Worm (Caenorhabditis elegans) whole organism, L1 larva: ENCODE measurements around the gene srh-220.

Source experiments
- C16A3.4 ChIP-seq: fragments of 150-350 bp; optimal IDR thresholded peaks from 2 replicates; lab custom pipeline; 2014; ENCODE audit warnings: missing biosample characterization, missing genetic modification characterization
- C34B4.2 ChIP-seq: sonication (generic microtip); optimal IDR thresholded peaks from 2 replicates; lab custom pipeline; 2017; ENCODE audit warnings: mild to moderate bottlenecking, missing genetic modification characterization, missing compliant biosample characterization
- Y116A8C.19 ChIP-seq: sonication (generic microtip); optimal IDR thresholded peaks from 2 replicates; lab custom pipeline; 2016; ENCODE audit warnings: missing compliant biosample characterization, missing genetic modification characterization, borderline replicate concordance
- aha-1 ChIP-seq: fragments of 150-350 bp; optimal IDR thresholded peaks from 2 replicates; lab custom pipeline; 2014; ENCODE audit warnings: missing biosample characterization, missing genetic modification characterization
- alr-1 ChIP-seq: fragments of 200-800 bp; sonication (Bioruptor generic); optimal IDR thresholded peaks from 2 replicates; lab custom pipeline; 2018; ENCODE audit warnings: borderline replicate concordance, mild to moderate bottlenecking, missing genetic modification characterization, missing compliant biosample characterization
- blmp-1 ChIP-seq: fragments of 150-350 bp; optimal IDR thresholded peaks from 2 replicates; lab custom pipeline; 2014; ENCODE audit warnings: missing biosample characterization, missing genetic modification characterization
- ceh-63 ChIP-seq: fragments of 200-800 bp; sonication (Bioruptor generic); optimal IDR thresholded peaks from 2 replicates; lab custom pipeline; 2018; ENCODE audit warnings: mild to moderate bottlenecking, missing genetic modification characterization, missing compliant biosample characterization
- ceh-8 ChIP-seq: fragments of 200-800 bp; sonication (Bioruptor generic); optimal IDR thresholded peaks from 2 replicates; lab custom pipeline; 2018; ENCODE audit warnings: mild to moderate bottlenecking, missing genetic modification characterization, moderate library complexity, missing compliant biosample characterization
- ceh-82 ChIP-seq, 3 experiments: fragments of 150-350 bp in 1 of 3; sonication (generic microtip) in 2 of 3; optimal IDR thresholded peaks; 2 replicates each; lab custom pipeline; 2014 to 2017; ENCODE audit warnings: missing biosample characterization in 3 of 3, missing genetic modification characterization in 3 of 3
- ces-1 ChIP-seq: fragments of 150-350 bp; optimal IDR thresholded peaks from 2 replicates; lab custom pipeline; 2014; ENCODE audit warnings: missing biosample characterization, missing genetic modification reagents, missing genetic modification characterization
- dpl-1 ChIP-seq, 3 experiments: fragments of 150-350 bp in 2 of 3; sonication (generic microtip) in 1 of 3; optimal IDR thresholded peaks; 2 replicates each; lab custom pipeline; 2014 to 2017; ENCODE audit warnings: missing biosample characterization in 3 of 3, missing genetic modification characterization in 3 of 3, missing genetic modification reagents in 3 of 3
- efl-1 ChIP-seq, 4 experiments: fragments of 150-350 bp; optimal IDR thresholded peaks in 3 of 4; peaks in 1 of 4; 1 replicate in 1 of 4; 2 replicates in 3 of 4; lab custom pipeline; 2014; ENCODE audit warnings: missing biosample characterization in 2 of 4, missing genetic modification characterization in 2 of 4, missing genetic modification reagents in 2 of 4
- elt-3 ChIP-seq, 6 experiments: fragments of 150-350 bp in 1 of 6; sonication (generic microtip); optimal IDR thresholded peaks; 2 replicates each; lab custom pipeline; 2017 to 2018; ENCODE audit warnings: missing biosample characterization in 6 of 6, missing genetic modification characterization in 6 of 6, inconsistent platforms in 1 of 6
- ets-5 ChIP-seq: fragments of 200-800 bp; sonication (Bioruptor generic); IDR thresholded peaks from 2 replicates; pipeline ENCODE4 v1.3.6; 2022; ENCODE audit warnings: missing genetic modification characterization, missing compliant biosample characterization
- fkh-10 ChIP-seq: sonication (generic microtip); optimal IDR thresholded peaks from 2 replicates; lab custom pipeline; 2017; ENCODE audit warnings: missing biosample characterization, missing genetic modification reagents, missing genetic modification characterization
- fkh-8 ChIP-seq: sonication (generic microtip); optimal IDR thresholded peaks from 2 replicates; lab custom pipeline; 2016; ENCODE audit warnings: mild to moderate bottlenecking, missing genetic modification characterization, missing compliant biosample characterization
- hpl-2 ChIP-seq: fragments of 150-350 bp; optimal IDR thresholded peaks from 2 replicates; lab custom pipeline; 2014; ENCODE audit warnings: missing biosample characterization, missing genetic modification reagents, missing genetic modification characterization
- isw-1 ChIP-seq: fragments of 200-800 bp; sonication (Bioruptor generic); IDR thresholded peaks from 2 replicates; pipeline ENCODE4 v1.3.6; 2022; ENCODE audit warnings: missing genetic modification characterization, missing compliant biosample characterization
- lin-14 ChIP-seq: fragments of 200-800 bp; sonication (Bioruptor generic); optimal IDR thresholded peaks from 2 replicates; lab custom pipeline; 2018; ENCODE audit warnings: mild to moderate bottlenecking, missing genetic modification characterization, moderate library complexity, missing compliant biosample characterization
- lin-35 ChIP-seq, 2 experiments: fragments of 150-350 bp; optimal IDR thresholded peaks; 2 replicates each; lab custom pipeline; 2014; ENCODE audit warnings: missing biosample characterization in 2 of 2, missing genetic modification characterization in 2 of 2, missing genetic modification reagents in 2 of 2
- lin-39 ChIP-seq: fragments of 150-350 bp; optimal IDR thresholded peaks from 2 replicates; lab custom pipeline; 2014; ENCODE audit warnings: missing biosample characterization, missing genetic modification reagents, missing genetic modification characterization
- lir-3 ChIP-seq: sonication (generic microtip); optimal IDR thresholded peaks from 2 replicates; lab custom pipeline; 2016; ENCODE audit warnings: mild to moderate bottlenecking, missing genetic modification characterization, moderate library complexity, missing compliant biosample characterization; ENCODE audit not compliant: poor library complexity
- lsy-2 ChIP-seq, 2 experiments: fragments of 150-350 bp; optimal IDR thresholded peaks; 2 replicates each; lab custom pipeline; 2014; ENCODE audit warnings: missing biosample characterization in 2 of 2, missing genetic modification characterization in 2 of 2
- mab-9 ChIP-seq: fragments of 200-800 bp; sonication (Bioruptor generic); IDR thresholded peaks from 2 replicates; pipeline ENCODE4 v1.3.6; 2022; ENCODE audit warnings: missing genetic modification reagents, missing genetic modification characterization, missing compliant biosample characterization
- nhr-11 ChIP-seq: fragments of 150-350 bp; optimal IDR thresholded peaks from 2 replicates; lab custom pipeline; 2014; ENCODE audit warnings: missing biosample characterization, missing genetic modification characterization
- nhr-19 ChIP-seq: fragments of 200-800 bp; sonication (Bioruptor generic); conservative IDR thresholded peaks from 2 replicates; pipeline ENCODE4 v1.3.6; 2022; ENCODE audit warnings: missing genetic modification characterization, missing compliant biosample characterization
- nhr-20 ChIP-seq: sonication (generic microtip); optimal IDR thresholded peaks from 2 replicates; lab custom pipeline; 2016; ENCODE audit warnings: mild to moderate bottlenecking, missing genetic modification characterization, missing compliant biosample characterization
- nhr-237 ChIP-seq: fragments of 150-350 bp; optimal IDR thresholded peaks from 2 replicates; lab custom pipeline; 2014; ENCODE audit warnings: missing biosample characterization, missing genetic modification characterization
- nhr-84 ChIP-seq: sonication (generic microtip); optimal IDR thresholded peaks from 2 replicates; lab custom pipeline; 2017; ENCODE audit warnings: missing biosample characterization, missing genetic modification characterization
- nhr-90 ChIP-seq: sonication (generic microtip); optimal IDR thresholded peaks from 2 replicates; lab custom pipeline; 2016; ENCODE audit warnings: mild to moderate bottlenecking, missing genetic modification characterization, missing compliant biosample characterization; ENCODE audit not compliant: poor library complexity
- pag-3 ChIP-seq: sonication (generic microtip); optimal IDR thresholded peaks from 2 replicates; lab custom pipeline; 2017; ENCODE audit warnings: missing genetic modification characterization, mild to moderate bottlenecking, missing compliant biosample characterization, antibody characterized with exemption, borderline replicate concordance; ENCODE audit not compliant: insufficient read depth
- rnt-1 ChIP-seq: sonication (generic microtip); optimal IDR thresholded peaks from 2 replicates; lab custom pipeline; 2016; ENCODE audit warnings: mild to moderate bottlenecking, missing genetic modification characterization, moderate library complexity, missing compliant biosample characterization
- skn-1 ChIP-seq: fragments of 150-350 bp; optimal IDR thresholded peaks from 2 replicates; lab custom pipeline; 2014; ENCODE audit warnings: missing biosample characterization, missing genetic modification characterization
- snpc-4 ChIP-seq: fragments of 150-350 bp; optimal IDR thresholded peaks from 2 replicates; lab custom pipeline; 2014; ENCODE audit warnings: missing biosample characterization, missing genetic modification characterization
- snu-23 ChIP-seq: sonication (generic microtip); optimal IDR thresholded peaks from 2 replicates; lab custom pipeline; 2016; ENCODE audit warnings: missing genetic modification characterization, missing compliant biosample characterization
- sox-4 ChIP-seq: sonication (generic microtip); optimal IDR thresholded peaks from 2 replicates; lab custom pipeline; 2016; ENCODE audit warnings: missing genetic modification characterization, missing compliant biosample characterization
- unc-86 ChIP-seq: sonication (generic microtip); optimal IDR thresholded peaks from 2 replicates; lab custom pipeline; 2016; ENCODE audit warnings: missing genetic modification characterization, missing compliant biosample characterization
- unc-98 ChIP-seq: fragments of 200-800 bp; sonication (Bioruptor generic); IDR thresholded peaks from 2 replicates; pipeline ENCODE4 v1.3.6; 2022; ENCODE audit warnings: missing genetic modification characterization, missing compliant biosample characterization
- vab-15 ChIP-seq: sonication (generic microtip); optimal IDR thresholded peaks from 2 replicates; lab custom pipeline; 2017; ENCODE audit warnings: missing genotype, mild to moderate bottlenecking, missing genetic modification characterization, missing compliant biosample characterization
- zag-1 ChIP-seq: fragments of 150-350 bp; optimal IDR thresholded peaks from 2 replicates; lab custom pipeline; 2014; ENCODE audit warnings: missing biosample characterization, missing genetic modification characterization

Gene srh-220

ce11 chrIV:4013621-4014020 lies 35.8 kb upstream of the srh-220 start:
- no peak for TF ChIP-seq lin-39 (tag; lab: Kevin White, UChicago)
- TF ChIP-seq unc-98 (GFP tag; lab: Robert Waterston, UW): no peak
- no peak for TF ChIP-seq snu-23 (GFP tag; lab: Kevin White, UChicago)
- no peak for TF ChIP-seq vab-15 (tag; lab: Kevin White, UChicago)
- TF ChIP-seq skn-1 (tag; lab: Kevin White, UChicago): no peak
- no peak for TF ChIP-seq ceh-63 (GFP tag; lab: Kevin White, UChicago)
- no peak for TF ChIP-seq lsy-2 (tag; optimal IDR thresholded peaks at IDR 0.05; lab: Kevin White, UChicago)
- no peak for TF ChIP-seq C16A3.4
- TF ChIP-seq isw-1 (GFP tag; lab: Robert Waterston, UW): no peak
- no peak for TF ChIP-seq lin-35 (GFP tag; optimal IDR thresholded peaks at IDR 0.05; lab: Kevin White, UChicago)
- TF ChIP-seq snpc-4 (tag; lab: Kevin White, UChicago): no peak
- no peak for TF ChIP-seq C34B4.2 (tag; lab: Kevin White, UChicago)
- no peak for TF ChIP-seq mab-9 (GFP tag; lab: Robert Waterston, UW)
- TF ChIP-seq nhr-20: no peak

DNA sequence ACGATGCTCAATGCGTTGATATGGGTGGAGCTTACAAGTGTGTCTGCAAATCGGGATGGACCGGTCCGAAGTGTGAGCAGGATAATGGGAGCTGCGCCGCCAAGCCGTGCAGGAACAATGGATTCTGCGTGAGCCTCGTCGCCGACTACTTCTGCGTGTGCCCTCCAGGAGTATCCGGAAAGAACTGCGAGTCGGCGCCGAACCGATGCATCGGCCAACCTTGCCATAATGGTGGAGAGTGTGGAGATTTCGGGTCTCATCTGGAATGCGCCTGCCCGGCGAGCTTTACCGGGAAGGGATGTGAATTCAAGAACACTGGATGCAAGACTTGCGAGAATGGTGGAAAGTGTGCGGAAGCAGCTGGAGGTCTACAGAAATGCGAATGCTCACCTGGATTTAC lies 32.1 kb upstream of the srh-220 start:
- TF ChIP-seq efl-1 (optimal IDR thresholded peaks at IDR 0.05; lab: Kevin White, UChicago): no peak
- peak in 1 of 2 experiments; percentile 12 for TF ChIP-seq efl-1 (GFP tag; optimal IDR thresholded peaks at IDR 0.05 in 1 of 2; lab: Kevin White, UChicago)
- no peak for TF ChIP-seq nhr-11

DNA sequence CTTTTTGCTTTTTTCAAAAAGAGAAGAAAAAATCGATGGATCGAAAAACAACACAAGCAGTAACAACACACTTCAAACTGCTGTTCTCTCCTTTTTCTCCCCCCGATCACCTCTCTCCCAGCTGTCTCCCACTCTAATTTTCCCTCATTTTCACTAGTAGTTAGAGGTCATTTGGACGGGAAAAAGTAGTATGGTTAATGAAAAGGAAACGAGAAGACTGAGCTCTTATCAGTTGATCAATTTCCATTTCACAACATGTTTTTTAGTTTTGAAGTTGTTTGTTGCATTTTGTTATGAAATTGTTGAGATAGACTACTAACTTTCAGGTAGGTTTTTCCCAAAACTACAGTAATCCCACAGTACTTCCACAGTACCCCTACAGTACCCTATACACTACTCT lies 30.6 kb upstream of the srh-220 start:
- TF ChIP-seq nhr-84 (tag; lab: Kevin White, UChicago) (no peak), hpl-2 (GFP tag; lab: Kevin White, UChicago) (no peak), nhr-237 (tag; lab: Kevin White, UChicago) (no peak), blmp-1 (tag; lab: Kevin White, UChicago) (peak; percentile 95), efl-1 (optimal IDR thresholded peaks at IDR 0.05; lab: Kevin White, UChicago) (no peak), efl-1 (GFP tag; optimal IDR thresholded peaks at IDR 0.05 in 1 of 2; lab: Kevin White, UChicago) (peak in 1 of 2 experiments; percentile 1), alr-1 (tag; lab: Kevin White, UChicago) (no peak), lin-14 (peak; percentile 34), sox-4 (tag; lab: Kevin White, UChicago) (no peak), zag-1 (no peak)

DNA sequence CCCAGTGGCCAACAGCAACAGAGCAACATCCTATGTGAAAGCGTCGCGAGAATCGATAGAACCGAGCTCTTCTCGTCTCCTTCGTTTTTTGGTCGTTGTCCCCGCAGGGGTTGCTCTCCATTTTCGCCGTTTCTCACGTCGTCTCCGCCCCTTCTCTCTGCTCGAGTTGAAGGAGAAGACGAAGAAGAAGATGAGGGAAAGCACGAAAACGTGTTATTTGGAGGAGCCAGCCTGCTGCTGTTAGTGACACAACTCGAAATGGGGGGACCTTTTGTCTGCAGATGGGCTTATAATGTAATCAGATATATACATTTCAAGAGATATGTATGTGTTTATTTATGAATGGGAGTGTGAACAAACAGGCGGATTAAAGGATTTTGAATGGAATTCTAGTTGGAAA lies 29.9 kb upstream of the srh-220 start, which contains the start of gene W02C12.2:
Gene W02C12.2 (minus strand): TSS at position 277 of the 400 bp plus-strand sequence.
- TF ChIP-seq lin-35 (GFP tag; optimal IDR thresholded peaks at IDR 0.05; lab: Kevin White, UChicago): peak in 1 of 2 experiments; percentile 9
- peak; percentile 71 for TF ChIP-seq lin-14
- peak in 1 of 3 experiments; percentile 44 for TF ChIP-seq ceh-82 (tag; optimal IDR thresholded peaks at IDR 0.05; lab: Kevin White, UChicago)
- no peak for TF ChIP-seq ces-1 (GFP tag; lab: Kevin White, UChicago)
- TF ChIP-seq elt-3 (tag; optimal IDR thresholded peaks at IDR 0.05; lab: Kevin White, UChicago): no peak
- TF ChIP-seq rnt-1 (tag; lab: Kevin White, UChicago): peak; percentile 6
- TF ChIP-seq, all 84 proteins: peak for 4

DNA sequence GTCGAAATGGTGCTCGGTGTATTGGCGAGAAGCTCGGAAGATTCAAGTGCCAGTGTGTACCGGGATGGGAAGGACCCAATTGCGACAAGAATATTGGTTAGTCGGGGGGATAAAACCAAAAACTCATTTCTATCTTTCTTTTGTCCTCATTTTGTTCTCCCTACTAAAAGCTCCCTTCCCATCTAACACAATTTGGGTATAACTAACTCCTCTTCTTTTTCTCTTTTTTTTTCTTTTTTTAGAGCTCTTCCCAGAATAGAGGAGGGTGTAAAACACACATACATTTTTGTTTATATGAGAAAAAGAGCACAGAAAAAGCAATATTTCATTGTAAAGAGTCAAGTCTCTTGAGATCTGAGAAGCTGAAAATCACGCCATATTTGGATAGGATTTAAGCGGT lies 27.4 kb upstream of the srh-220 start:
- TF ChIP-seq elt-3 (tag; optimal IDR thresholded peaks at IDR 0.05; lab: Kevin White, UChicago) (no peak), nhr-19 (no peak), aha-1 (tag; lab: Kevin White, UChicago) (no peak), mab-9 (GFP tag; lab: Robert Waterston, UW) (no peak), C34B4.2 (tag; lab: Kevin White, UChicago) (no peak), ceh-8 (GFP tag; lab: Kevin White, UChicago) (no peak), Y116A8C.19 (no peak), fkh-8 (tag; lab: Kevin White, UChicago) (no peak), lir-3 (tag; lab: Kevin White, UChicago) (no peak), snpc-4 (tag; lab: Kevin White, UChicago) (no peak), nhr-90 (tag; lab: Kevin White, UChicago) (no peak), dpl-1 (GFP tag; optimal IDR thresholded peaks at IDR 0.05; lab: Kevin White, UChicago) (no peak), fkh-10 (GFP tag; lab: Kevin White, UChicago) (peak; percentile 42), ets-5 (GFP tag; lab: Robert Waterston, UW) (no peak), unc-86 (tag; lab: Kevin White, UChicago) (no peak), pag-3 (no peak), lin-14 (peak; percentile 58), blmp-1 (tag; lab: Kevin White, UChicago) (no peak)
